Fruit fly (Drosophila melanogaster) whole organism, adult: ENCODE results near the gene Clbn.
A peak's percentile ranks its signal among the peaks of the same experiment; 100 is the strongest.

Experiments
- CG11617 ChIP-seq: fragments of 200-800 bp; sonication (Bioruptor generic); optimal IDR thresholded peaks from 2 replicates; lab custom pipeline; 2017; ENCODE audit warnings: mild to moderate bottlenecking, missing biosample characterization, missing genetic modification reagents, missing genetic modification characterization
- CG12768 ChIP-seq: fragments of 200-800 bp; sonication (Bioruptor generic); optimal IDR thresholded peaks from 2 replicates; lab custom pipeline; 2017; ENCODE audit warnings: missing biosample characterization, missing genetic modification characterization, mild to moderate bottlenecking, moderate library complexity, missing genetic modification reagents
- CG14711 ChIP-seq: fragments of 200-800 bp; sonication (Bioruptor generic); optimal IDR thresholded peaks from 2 replicates; lab custom pipeline; 2018; ENCODE audit warnings: missing biosample characterization, mild to moderate bottlenecking, missing genetic modification characterization, moderate library complexity
- CG1620 ChIP-seq: fragments of 200-800 bp; sonication (Bioruptor generic); optimal IDR thresholded peaks from 2 replicates; lab custom pipeline; 2016; ENCODE audit warnings: missing biosample characterization, missing genetic modification characterization
- CG33017 ChIP-seq: fragments of 200-800 bp; sonication (Bioruptor generic); optimal IDR thresholded peaks from 2 replicates; lab custom pipeline; 2018; ENCODE audit warnings: missing biosample characterization, mild to moderate bottlenecking, missing genetic modification characterization, moderate library complexity
- CG5204 ChIP-seq: fragments of 200-800 bp; sonication (Bioruptor generic); optimal IDR thresholded peaks from 2 replicates; lab custom pipeline; 2016; ENCODE audit warnings: missing biosample characterization, missing genetic modification characterization
- CG7045 ChIP-seq: fragments of 200-800 bp; sonication (Bioruptor generic); optimal IDR thresholded peaks from 2 replicates; lab custom pipeline; 2017; ENCODE audit warnings: missing biosample characterization, mild to moderate bottlenecking, missing genetic modification characterization
- CG7101 ChIP-seq: fragments of 200-800 bp; sonication (Bioruptor generic); optimal IDR thresholded peaks from 2 replicates; lab custom pipeline; 2018; ENCODE audit warnings: missing biosample characterization, mild to moderate bottlenecking, missing genetic modification characterization, moderate library complexity
- Clk ChIP-seq: fragments of 200-800 bp; sonication (Bioruptor generic); optimal IDR thresholded peaks from 2 replicates; lab custom pipeline; 2017; ENCODE audit warnings: missing biosample characterization, missing genetic modification characterization
- Crg-1 ChIP-seq: fragments of 200-800 bp; sonication (Bioruptor generic); optimal IDR thresholded peaks from 2 replicates; lab custom pipeline; 2016; ENCODE audit warnings: missing biosample characterization, missing genetic modification characterization
- Hr96 ChIP-seq: fragments of 200-800 bp; sonication (Bioruptor generic); optimal IDR thresholded peaks from 2 replicates; lab custom pipeline; 2016; ENCODE audit warnings: missing biosample characterization, missing genetic modification characterization
- Mnt ChIP-seq: fragments of 200-800 bp; sonication (Bioruptor generic); optimal IDR thresholded peaks from 2 replicates; lab custom pipeline; 2016; ENCODE audit warnings: missing biosample characterization, mild to moderate bottlenecking, missing genetic modification characterization
- bab1 ChIP-seq: fragments of 200-800 bp; sonication (Bioruptor generic); optimal IDR thresholded peaks from 3 replicates; lab custom pipeline; 2019; ENCODE audit warnings: missing biosample characterization, mild to moderate bottlenecking, missing genetic modification characterization, moderate library complexity
- cic ChIP-seq: fragments of 200-800 bp; sonication (Bioruptor generic); optimal IDR thresholded peaks from 2 replicates; lab custom pipeline; 2017; ENCODE audit warnings: missing biosample characterization, mild to moderate bottlenecking, missing genetic modification characterization, moderate library complexity
- cnc ChIP-seq, 2 experiments: fragments of >200 bp; optimal IDR thresholded peaks; 2 replicates each; lab custom pipeline; 2017
- kay ChIP-seq: fragments of 200-800 bp; sonication (Bioruptor generic); peaks from one replicate; lab custom pipeline; 2016; ENCODE audit warnings: missing biosample characterization, missing genetic modification characterization, borderline replicate concordance
- ovo ChIP-seq: fragments of 200-800 bp; sonication (Bioruptor generic); optimal IDR thresholded peaks from 2 replicates; lab custom pipeline; 2016; ENCODE audit warnings: missing biosample characterization, missing genetic modification characterization
- pad ChIP-seq: fragments of 200-800 bp; sonication (Bioruptor generic); optimal IDR thresholded peaks from 3 replicates; lab custom pipeline; 2017; ENCODE audit warnings: missing biosample characterization, missing genetic modification characterization, mild to moderate bottlenecking, moderate library complexity, missing genetic modification reagents
- tj ChIP-seq: fragments of 200-800 bp; sonication (Bioruptor generic); optimal IDR thresholded peaks from 3 replicates; lab custom pipeline; 2017; ENCODE audit warnings: missing biosample characterization, mild to moderate bottlenecking, missing genetic modification characterization, moderate library complexity
- toe ChIP-seq: fragments of 200-800 bp; sonication (Bioruptor generic); optimal IDR thresholded peaks from 2 replicates; lab custom pipeline; 2016; ENCODE audit warnings: missing biosample characterization, missing genetic modification characterization

The Clbn gene

dm6 chr3R:25127231-25127689, at the start of gene Clbn, which contains the start of the genes Mocs2A and Mocs2B:
Gene Clbn (plus strand): TSS chr3R:25127502.
Gene Mocs2A (minus strand): TSS chr3R:25127359.
Gene Mocs2B (minus strand): TSS chr3R:25127359.
- TF ChIP-seq cnc (optimal IDR thresholded peaks at IDR 0.05; lab: Kevin White, UChicago) (peak in 1 of 2 experiments; percentile 69), CG12768 (no peak), CG5204 (GFP tag; lab: Kevin White, UChicago) (peak; percentile 5), kay (GFP tag; lab: Kevin White, UChicago) (peak; percentile 37), tj (GFP tag; lab: Kevin White, UChicago) (no peak), ovo (GFP tag; lab: Kevin White, UChicago) (no peak), Mnt (GFP tag; lab: Kevin White, UChicago) (peak; percentile 43), CG1620 (GFP tag; lab: Kevin White, UChicago) (no peak), CG14711 (tag; lab: Kevin White, UChicago) (peak; percentile 1), Clk (GFP tag; lab: Kevin White, UChicago) (no peak), toe (GFP tag; lab: Kevin White, UChicago) (peak; percentile 43), Crg-1 (GFP tag; lab: Kevin White, UChicago) (no peak), cic (no peak), CG7045 (GFP tag; lab: Kevin White, UChicago) (no peak), Hr96 (peak; percentile 21), CG11617 (GFP tag; lab: Kevin White, UChicago) (no peak), CG33017 (tag; lab: Kevin White, UChicago) (no peak)

dm6 chr3R:25078665-25079064, 48.6 kb upstream of the Clbn start:
- TF ChIP-seq ovo (GFP tag; lab: Kevin White, UChicago) = no peak
- TF ChIP-seq kay (GFP tag; lab: Kevin White, UChicago) = no peak
- no peak for TF ChIP-seq cnc (optimal IDR thresholded peaks at IDR 0.05; lab: Kevin White, UChicago)
- no peak for TF ChIP-seq tj (GFP tag; lab: Kevin White, UChicago)
- TF ChIP-seq CG7101 (tag; lab: Kevin White, UChicago) = no peak
- TF ChIP-seq Crg-1 (GFP tag; lab: Kevin White, UChicago) = no peak
- no peak for TF ChIP-seq Hr96
- no peak for TF ChIP-seq Mnt (GFP tag; lab: Kevin White, UChicago)

- no peak for TF ChIP-seq cnc (optimal IDR thresholded peaks at IDR 0.05; lab: Kevin White, UChicago)
- TF ChIP-seq pad (GFP tag; lab: Kevin White, UChicago) = peak; percentile 2
These were observed 46.9 kb upstream of the Clbn start for dm6 chr3R:25080446-25080845.

dm6 chr3R:25082348-25082747, 45.0 kb upstream of the Clbn start, which contains the start of gene fd96Ca:
Gene fd96Ca (plus strand): TSS chr3R:25082684.
- TF ChIP-seq bab1 (GFP tag; lab: Kevin White, UChicago) (no peak), CG1620 (GFP tag; lab: Kevin White, UChicago) (no peak), CG33017 (tag; lab: Kevin White, UChicago) (no peak), toe (GFP tag; lab: Kevin White, UChicago) (no peak), CG14711 (tag; lab: Kevin White, UChicago) (no peak), pad (GFP tag; lab: Kevin White, UChicago) (no peak), ovo (GFP tag; lab: Kevin White, UChicago) (no peak), cic (no peak), cnc (optimal IDR thresholded peaks at IDR 0.05; lab: Kevin White, UChicago) (no peak), Hr96 (no peak)

DNA sequence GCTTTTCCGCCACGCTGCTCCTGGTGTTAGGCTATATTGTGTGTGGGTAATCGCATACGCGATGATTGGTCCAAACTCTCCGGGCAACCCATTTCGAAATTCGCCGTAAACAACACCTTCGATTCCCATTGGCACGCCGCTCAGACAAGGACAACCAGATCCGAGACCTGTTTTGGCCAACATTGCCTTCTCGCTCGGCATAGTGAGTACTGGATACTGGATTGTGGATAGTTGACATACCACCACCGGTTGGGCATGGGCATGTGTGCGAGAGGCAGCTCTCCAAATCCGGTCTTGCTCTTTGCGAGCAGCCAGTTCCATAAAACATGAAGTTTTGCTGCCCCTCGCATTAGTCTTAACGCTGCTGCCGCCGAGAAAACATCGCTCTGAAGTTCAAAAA, 32.7 kb upstream of the Clbn start, which contains the start of gene fd96Cb:
Gene fd96Cb, plus strand, starts transcription at position 374 of the 400 bp plus-strand sequence.
- TF ChIP-seq toe (GFP tag; lab: Kevin White, UChicago) (no peak), Crg-1 (GFP tag; lab: Kevin White, UChicago) (no peak)

- peak; percentile 21 for TF ChIP-seq CG1620 (GFP tag; lab: Kevin White, UChicago)
- TF ChIP-seq Mnt (GFP tag; lab: Kevin White, UChicago) = no peak
- no peak for TF ChIP-seq cic
- no peak for TF ChIP-seq CG33017 (tag; lab: Kevin White, UChicago)
- no peak for TF ChIP-seq Hr96
These were observed 29.8 kb upstream of the Clbn start, which contains the start of the genes CG33095 and CG33096 for dm6 chr3R:25097486-25097885. Gene CG33095 (plus strand): TSS chr3R:25097672. Gene CG33096 (plus strand): TSS chr3R:25097672.

dm6 chr3R:25102253-25102652, 25.0 kb upstream of the Clbn start, which contains the start of gene CG45095:
Gene CG45095 (plus strand): TSS chr3R:25102553.
- no peak for TF ChIP-seq CG33017 (tag; lab: Kevin White, UChicago)
- no peak for TF ChIP-seq Clk (GFP tag; lab: Kevin White, UChicago)
- no peak for TF ChIP-seq cnc (optimal IDR thresholded peaks at IDR 0.05; lab: Kevin White, UChicago)
- TF ChIP-seq pad (GFP tag; lab: Kevin White, UChicago) = no peak
- TF ChIP-seq Hr96 = no peak
- no peak for TF ChIP-seq CG11617 (GFP tag; lab: Kevin White, UChicago)
- TF ChIP-seq CG5204 (GFP tag; lab: Kevin White, UChicago) = no peak
- TF ChIP-seq tj (GFP tag; lab: Kevin White, UChicago) = no peak
- no peak for TF ChIP-seq ovo (GFP tag; lab: Kevin White, UChicago)
- TF ChIP-seq toe (GFP tag; lab: Kevin White, UChicago) = no peak
- no peak for TF ChIP-seq kay (GFP tag; lab: Kevin White, UChicago)
- no peak for TF ChIP-seq CG12768
- TF ChIP-seq CG1620 (GFP tag; lab: Kevin White, UChicago) = no peak
- TF ChIP-seq CG7045 (GFP tag; lab: Kevin White, UChicago) = no peak
- no peak for TF ChIP-seq Crg-1 (GFP tag; lab: Kevin White, UChicago)
- TF ChIP-seq cic = no peak
- TF ChIP-seq bab1 (GFP tag; lab: Kevin White, UChicago) = no peak
- no peak for TF ChIP-seq Mnt (GFP tag; lab: Kevin White, UChicago)
